Worm (Caenorhabditis elegans): ENCODE measurements around the gene F41G4.7.

F41G4.7 gene

ce11 chrX:16787152-16787551 lies 49.1 kb downstream of the F41G4.7 start:
- TF ChIP-seq elt-2 (tag; optimal IDR thresholded peaks at IDR 0.05), result no peak
- no peak for TF ChIP-seq ets-4 (tag; optimal IDR thresholded peaks at IDR 0.05)
- TF ChIP-seq hlh-13 (GFP tag; optimal IDR thresholded peaks at IDR 0.05), result no peak
- no peak for TF ChIP-seq K02D7.2 (tag; optimal IDR thresholded peaks at IDR 0.05)

- TF ChIP-seq sox-4 (tag; optimal IDR thresholded peaks at IDR 0.05) (no peak), ceh-48 (tag; optimal IDR thresholded peaks at IDR 0.05) (no peak)
Measured at ce11 chrX:16786021-16786488, 50.1 kb downstream of the F41G4.7 start, which contains the start of gene T01C8.2. Gene T01C8.2, plus strand, starts transcription at chrX:16786438.
